Worm (Caenorhabditis elegans) whole organism, L1 larva: ENCODE results near the gene pot-1.

ENCODE experiments used
- C16A3.4 ChIP-seq: fragments of 150-350 bp; optimal IDR thresholded peaks from 2 replicates; lab custom pipeline; 2014; ENCODE audit warnings: missing biosample characterization, missing genetic modification characterization
- Y116A8C.19 ChIP-seq: sonication (generic microtip); optimal IDR thresholded peaks from 2 replicates; lab custom pipeline; 2016; ENCODE audit warnings: missing compliant biosample characterization, missing genetic modification characterization, borderline replicate concordance
- aha-1 ChIP-seq: fragments of 150-350 bp; optimal IDR thresholded peaks from 2 replicates; lab custom pipeline; 2014; ENCODE audit warnings: missing biosample characterization, missing genetic modification characterization
- aly-2 ChIP-seq: fragments of 150-350 bp; optimal IDR thresholded peaks from 2 replicates; lab custom pipeline; 2014; ENCODE audit warnings: missing biosample characterization, missing genetic modification characterization
- ama-1 ChIP-seq: fragments of 150-350 bp; optimal IDR thresholded peaks from 2 replicates; lab custom pipeline; 2014
- blmp-1 ChIP-seq: fragments of 150-350 bp; optimal IDR thresholded peaks from 2 replicates; lab custom pipeline; 2014; ENCODE audit warnings: missing biosample characterization, missing genetic modification characterization
- ceh-63 ChIP-seq: fragments of 200-800 bp; sonication (Bioruptor generic); optimal IDR thresholded peaks from 2 replicates; lab custom pipeline; 2018; ENCODE audit warnings: mild to moderate bottlenecking, missing genetic modification characterization, missing compliant biosample characterization
- ceh-82 ChIP-seq, 3 experiments: fragments of 150-350 bp in 1 of 3; sonication (generic microtip) in 2 of 3; optimal IDR thresholded peaks; 2 replicates each; lab custom pipeline; 2014 to 2017; ENCODE audit warnings: missing biosample characterization in 3 of 3, missing genetic modification characterization in 3 of 3
- ceh-88 ChIP-seq: fragments of 200-800 bp; sonication (Bioruptor generic); IDR thresholded peaks from 2 replicates; pipeline ENCODE4 v1.3.6; 2022; ENCODE audit warnings: missing genetic modification characterization, missing compliant biosample characterization
- ceh-90 ChIP-seq: sonication (generic microtip); optimal IDR thresholded peaks from 2 replicates; lab custom pipeline; 2016; ENCODE audit warnings: missing genetic modification characterization, missing compliant biosample characterization
- dpl-1 ChIP-seq, 3 experiments: fragments of 150-350 bp in 2 of 3; sonication (generic microtip) in 1 of 3; optimal IDR thresholded peaks; 2 replicates each; lab custom pipeline; 2014 to 2017; ENCODE audit warnings: missing biosample characterization in 3 of 3, missing genetic modification characterization in 3 of 3, missing genetic modification reagents in 3 of 3
- dsc-1 ChIP-seq: sonication (generic microtip); optimal IDR thresholded peaks from 2 replicates; lab custom pipeline; 2016; ENCODE audit warnings: mild to moderate bottlenecking, missing genetic modification characterization, missing compliant biosample characterization
- elt-2 ChIP-seq: sonication (generic microtip); optimal IDR thresholded peaks from 2 replicates; lab custom pipeline; 2016; ENCODE audit warnings: missing genetic modification characterization, mild to moderate bottlenecking, inconsistent platforms, missing compliant biosample characterization, missing genetic modification reagents
- elt-3 ChIP-seq, 6 experiments: fragments of 150-350 bp in 1 of 6; sonication (generic microtip); optimal IDR thresholded peaks; 2 replicates each; lab custom pipeline; 2017 to 2018; ENCODE audit warnings: missing biosample characterization in 6 of 6, missing genetic modification characterization in 6 of 6, inconsistent platforms in 1 of 6
- fkh-4 ChIP-seq: sonication (generic microtip); optimal IDR thresholded peaks from 2 replicates; lab custom pipeline; 2016; ENCODE audit warnings: missing compliant biosample characterization, missing genetic modification characterization, borderline replicate concordance
- fkh-8 ChIP-seq: sonication (generic microtip); optimal IDR thresholded peaks from 2 replicates; lab custom pipeline; 2016; ENCODE audit warnings: mild to moderate bottlenecking, missing genetic modification characterization, missing compliant biosample characterization
- grh-1 ChIP-seq: fragments of 200-800 bp; sonication (Bioruptor generic); IDR thresholded peaks from 2 replicates; pipeline ENCODE4 v1.3.6; 2022; ENCODE audit warnings: missing genetic modification reagents, missing genetic modification characterization, missing compliant biosample characterization
- hpl-2 ChIP-seq: fragments of 150-350 bp; optimal IDR thresholded peaks from 2 replicates; lab custom pipeline; 2014; ENCODE audit warnings: missing biosample characterization, missing genetic modification reagents, missing genetic modification characterization
- isw-1 ChIP-seq: fragments of 200-800 bp; sonication (Bioruptor generic); IDR thresholded peaks from 2 replicates; pipeline ENCODE4 v1.3.6; 2022; ENCODE audit warnings: missing genetic modification characterization, missing compliant biosample characterization
- lin-13 ChIP-seq: fragments of 150-350 bp; optimal IDR thresholded peaks from 2 replicates; lab custom pipeline; 2014; ENCODE audit warnings: missing biosample characterization, missing genetic modification reagents, missing genetic modification characterization
- lin-14 ChIP-seq: fragments of 200-800 bp; sonication (Bioruptor generic); optimal IDR thresholded peaks from 2 replicates; lab custom pipeline; 2018; ENCODE audit warnings: mild to moderate bottlenecking, missing genetic modification characterization, moderate library complexity, missing compliant biosample characterization
- lin-15B ChIP-seq: fragments of 150-350 bp; sonication (generic microtip); optimal IDR thresholded peaks from 3 replicates; lab custom pipeline; 2014; ENCODE audit warnings: missing biosample characterization, missing genetic modification characterization
- lin-35 ChIP-seq, 2 experiments: fragments of 150-350 bp; optimal IDR thresholded peaks; 2 replicates each; lab custom pipeline; 2014; ENCODE audit warnings: missing biosample characterization in 2 of 2, missing genetic modification characterization in 2 of 2, missing genetic modification reagents in 2 of 2
- lin-39 ChIP-seq: fragments of 150-350 bp; optimal IDR thresholded peaks from 2 replicates; lab custom pipeline; 2014; ENCODE audit warnings: missing biosample characterization, missing genetic modification reagents, missing genetic modification characterization
- lsy-2 ChIP-seq, 2 experiments: fragments of 150-350 bp; optimal IDR thresholded peaks; 2 replicates each; lab custom pipeline; 2014; ENCODE audit warnings: missing biosample characterization in 2 of 2, missing genetic modification characterization in 2 of 2
- mab-9 ChIP-seq: fragments of 200-800 bp; sonication (Bioruptor generic); IDR thresholded peaks from 2 replicates; pipeline ENCODE4 v1.3.6; 2022; ENCODE audit warnings: missing genetic modification reagents, missing genetic modification characterization, missing compliant biosample characterization
- mdl-1 ChIP-seq, 2 experiments: fragments of 150-350 bp; optimal IDR thresholded peaks; 2 replicates each; lab custom pipeline; 2014 to 2017; ENCODE audit warnings: missing biosample characterization in 2 of 2, missing genetic modification characterization in 2 of 2, inconsistent platforms in 1 of 2
- mef-2 ChIP-seq: fragments of 150-350 bp; optimal IDR thresholded peaks from 2 replicates; lab custom pipeline; 2014; ENCODE audit warnings: missing biosample characterization, missing genetic modification characterization
- nhr-11 ChIP-seq: fragments of 150-350 bp; optimal IDR thresholded peaks from 2 replicates; lab custom pipeline; 2014; ENCODE audit warnings: missing biosample characterization, missing genetic modification characterization
- nhr-12 ChIP-seq: sonication (generic microtip); optimal IDR thresholded peaks from 2 replicates; lab custom pipeline; 2017; ENCODE audit warnings: missing biosample characterization, missing genetic modification characterization
- nhr-20 ChIP-seq: sonication (generic microtip); optimal IDR thresholded peaks from 2 replicates; lab custom pipeline; 2016; ENCODE audit warnings: mild to moderate bottlenecking, missing genetic modification characterization, missing compliant biosample characterization
- nhr-28 ChIP-seq: fragments of 150-350 bp; optimal IDR thresholded peaks from 2 replicates; lab custom pipeline; 2014; ENCODE audit warnings: missing biosample characterization, missing genetic modification characterization
- nhr-47 ChIP-seq: sonication (generic microtip); optimal IDR thresholded peaks from 2 replicates; lab custom pipeline; 2016; ENCODE audit warnings: mild to moderate bottlenecking, missing genetic modification characterization, moderate library complexity, missing compliant biosample characterization
- nhr-71 ChIP-seq: sonication (generic microtip); optimal IDR thresholded peaks from 2 replicates; lab custom pipeline; 2016; ENCODE audit warnings: mild to moderate bottlenecking, missing genetic modification characterization, moderate library complexity, missing compliant biosample characterization
- nhr-77 ChIP-seq: fragments of 150-350 bp; optimal IDR thresholded peaks from 2 replicates; lab custom pipeline; 2014; ENCODE audit warnings: missing biosample characterization, missing genetic modification characterization
- pax-3 ChIP-seq: fragments of 200-800 bp; sonication (Bioruptor generic); optimal IDR thresholded peaks from 2 replicates; lab custom pipeline; 2018; ENCODE audit warnings: mild to moderate bottlenecking, missing genetic modification characterization, moderate library complexity, missing compliant biosample characterization
- snpc-4 ChIP-seq: fragments of 150-350 bp; optimal IDR thresholded peaks from 2 replicates; lab custom pipeline; 2014; ENCODE audit warnings: missing biosample characterization, missing genetic modification characterization
- snu-23 ChIP-seq: sonication (generic microtip); optimal IDR thresholded peaks from 2 replicates; lab custom pipeline; 2016; ENCODE audit warnings: missing genetic modification characterization, missing compliant biosample characterization
- sox-4 ChIP-seq: sonication (generic microtip); optimal IDR thresholded peaks from 2 replicates; lab custom pipeline; 2016; ENCODE audit warnings: missing genetic modification characterization, missing compliant biosample characterization
- sptf-1 ChIP-seq: fragments of 150-350 bp; optimal IDR thresholded peaks from 2 replicates; lab custom pipeline; 2014; ENCODE audit warnings: missing biosample characterization, missing genetic modification characterization
- sup-37 ChIP-seq: fragments of 200-800 bp; sonication (Bioruptor generic); optimal IDR thresholded peaks from 2 replicates; lab custom pipeline; 2018; ENCODE audit warnings: mild to moderate bottlenecking, missing genetic modification characterization, missing compliant biosample characterization
- unc-86 ChIP-seq: sonication (generic microtip); optimal IDR thresholded peaks from 2 replicates; lab custom pipeline; 2016; ENCODE audit warnings: missing genetic modification characterization, missing compliant biosample characterization
- vab-15 ChIP-seq: sonication (generic microtip); optimal IDR thresholded peaks from 2 replicates; lab custom pipeline; 2017; ENCODE audit warnings: missing genotype, mild to moderate bottlenecking, missing genetic modification characterization, missing compliant biosample characterization
- xbp-1 ChIP-seq: sonication (generic microtip); optimal IDR thresholded peaks from 2 replicates; lab custom pipeline; 2016; ENCODE audit warnings: missing genetic modification characterization, missing compliant biosample characterization
- zag-1 ChIP-seq: fragments of 150-350 bp; optimal IDR thresholded peaks from 2 replicates; lab custom pipeline; 2014; ENCODE audit warnings: missing biosample characterization, missing genetic modification characterization
- zip-4 ChIP-seq: fragments of 200-800 bp; sonication (Bioruptor generic); optimal IDR thresholded peaks from 2 replicates; lab custom pipeline; 2018; ENCODE audit warnings: mild to moderate bottlenecking, missing genetic modification characterization, moderate library complexity, missing compliant biosample characterization
- ztf-4 ChIP-seq: fragments of 150-350 bp; optimal IDR thresholded peaks from 2 replicates; lab custom pipeline; 2014; ENCODE audit warnings: missing biosample characterization, missing genetic modification characterization

The pot-1 gene

DNA sequence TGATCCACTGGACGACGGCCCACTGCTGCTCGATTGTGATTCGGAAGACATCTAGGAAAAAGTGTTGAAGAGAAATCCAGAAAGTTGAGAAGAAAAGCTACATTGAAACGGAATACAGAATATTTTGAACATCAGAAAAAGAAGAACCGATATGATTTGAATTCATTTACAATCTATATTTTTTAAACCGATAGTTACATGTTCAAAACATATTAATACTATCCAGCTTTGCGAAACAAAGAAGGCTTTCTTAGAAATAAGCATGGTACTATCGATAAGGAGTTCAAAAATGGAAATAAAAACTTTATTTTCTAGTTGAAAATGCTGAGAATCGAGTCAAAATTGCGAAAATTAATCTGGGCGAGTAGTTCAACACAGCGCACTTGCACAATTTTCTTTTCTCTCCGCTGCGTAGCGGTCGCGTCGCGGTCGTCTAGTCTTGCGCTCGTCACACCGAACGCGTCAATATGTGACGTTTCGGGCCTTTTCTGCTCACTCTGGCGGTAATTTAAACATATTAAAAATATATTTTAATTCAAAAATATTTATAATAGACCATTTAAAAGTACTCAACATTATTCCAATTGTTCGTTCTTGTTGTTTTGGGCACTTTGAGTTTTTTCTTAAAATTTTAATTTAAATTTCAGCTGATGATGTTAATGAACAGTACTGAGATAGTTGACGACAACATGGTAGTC is 28.7 kb upstream of the pot-1 start, which contains the start of the genes syf-2 and K04G7.1 (continued):
- TF ChIP-seq pax-3: peak; percentile 82
- no peak for TF ChIP-seq ceh-63 (GFP tag; lab: Kevin White, UChicago)
- TF ChIP-seq mdl-1 (tag; optimal IDR thresholded peaks at IDR 0.05; lab: Kevin White, UChicago): peak in 1 of 2 experiments; percentile 84
- TF ChIP-seq ceh-88 (GFP tag; lab: Robert Waterston, UW): peak; percentile 72; the same call in 1 of the 2 replicates
- TF ChIP-seq sup-37 (GFP tag; lab: Kevin White, UChicago): no peak
- TF ChIP-seq lin-39: peak; percentile 76
- no peak for TF ChIP-seq sptf-1 (tag; lab: Kevin White, UChicago)
- peak; percentile 100 for TF ChIP-seq lin-13
- TF ChIP-seq lin-35 (GFP tag; optimal IDR thresholded peaks at IDR 0.05; lab: Kevin White, UChicago): peak; percentile 93 to 96
- peak; percentile 56 for TF ChIP-seq ama-1 (lab: Kevin White, UChicago)
- peak; percentile 90 for TF ChIP-seq isw-1 (GFP tag; lab: Robert Waterston, UW)
- no peak for TF ChIP-seq Y116A8C.19 (tag; lab: Kevin White, UChicago)
- peak; percentile 80 for TF ChIP-seq grh-1 (GFP tag; lab: Robert Waterston, UW)
- TF ChIP-seq snu-23: peak; percentile 92
- TF ChIP-seq snpc-4 (tag; lab: Kevin White, UChicago): peak; percentile 82
- TF ChIP-seq sox-4 (tag; lab: Kevin White, UChicago): no peak
- TF ChIP-seq ceh-90 (tag; lab: Kevin White, UChicago): no peak
- TF ChIP-seq nhr-20 (tag; lab: Kevin White, UChicago): peak; percentile 90
- TF ChIP-seq ztf-4 (tag; lab: Kevin White, UChicago): peak; percentile 77
- peak; percentile 89 for TF ChIP-seq nhr-77 (tag; lab: Kevin White, UChicago)
- TF ChIP-seq lin-15B (tag; lab: Kevin White, UChicago): peak; percentile 99
- peak; percentile 80 for TF ChIP-seq dsc-1 (tag; lab: Kevin White, UChicago)
- peak; percentile 95 for TF ChIP-seq nhr-71 (tag; lab: Kevin White, UChicago)
- peak; percentile 55 to 96 (median 67) for TF ChIP-seq ceh-82 (tag; optimal IDR thresholded peaks at IDR 0.05; lab: Kevin White, UChicago)
- TF ChIP-seq dpl-1 (GFP tag; optimal IDR thresholded peaks at IDR 0.05; lab: Kevin White, UChicago): peak; percentile 90 to 94 (median 91)
- peak; percentile 93 for TF ChIP-seq C16A3.4 (tag; lab: Kevin White, UChicago)
- peak; percentile 52 for TF ChIP-seq hpl-2 (GFP tag; lab: Kevin White, UChicago)
- peak; percentile 60 for TF ChIP-seq zip-4 (GFP tag; lab: Kevin White, UChicago)
- peak; percentile 72 for TF ChIP-seq aha-1
- TF ChIP-seq unc-86 (tag; lab: Kevin White, UChicago): peak; percentile 85
- TF ChIP-seq fkh-8 (tag; lab: Kevin White, UChicago): peak; percentile 95
- no peak for TF ChIP-seq vab-15 (tag; lab: Kevin White, UChicago)
- TF ChIP-seq blmp-1: peak; percentile 82
- peak in 3 of 6 experiments; percentile 58 to 89 (median 59) for TF ChIP-seq elt-3 (tag; optimal IDR thresholded peaks at IDR 0.05; lab: Kevin White, UChicago)
- peak; percentile 45 for TF ChIP-seq elt-2
- TF ChIP-seq zag-1 (tag; lab: Kevin White, UChicago): peak; percentile 20
- peak; percentile 95 for TF ChIP-seq lsy-2 (tag; optimal IDR thresholded peaks at IDR 0.05; lab: Kevin White, UChicago)
- TF ChIP-seq nhr-47 (tag; lab: Kevin White, UChicago): peak; percentile 90
- TF ChIP-seq mab-9 (GFP tag; lab: Robert Waterston, UW): peak; percentile 61; the same call in 1 of the 2 replicates
- no peak for TF ChIP-seq nhr-28 (tag; lab: Kevin White, UChicago)
- TF ChIP-seq xbp-1 (tag; lab: Kevin White, UChicago): peak; percentile 91
- peak; percentile 8 for TF ChIP-seq aly-2 (tag; lab: Kevin White, UChicago)
- TF ChIP-seq nhr-12 (tag; lab: Kevin White, UChicago): no peak
- TF ChIP-seq lin-14: peak; percentile 95
- peak; percentile 70 for TF ChIP-seq nhr-11 (tag; lab: Kevin White, UChicago)
- peak; percentile 62 for TF ChIP-seq mef-2 (tag; lab: Kevin White, UChicago)
- TF ChIP-seq fkh-4 (tag; lab: Kevin White, UChicago): peak; percentile 14
